Worm (Caenorhabditis elegans) whole organism, L3 larva: Measurements from ENCODE around the gene T04F3.3.

ENCODE experiments used
- R02D3.7 ChIP-seq: fragments of 150-350 bp; optimal IDR thresholded peaks from 2 replicates; lab custom pipeline; 2014; ENCODE audit warnings: missing biosample characterization, missing genetic modification characterization
- ZK546.5 ChIP-seq: sonication (generic microtip); optimal IDR thresholded peaks from 2 replicates; lab custom pipeline; 2017; ENCODE audit warnings: missing biosample characterization, missing genetic modification characterization
- ceh-16 ChIP-seq: sonication (generic microtip); optimal IDR thresholded peaks from 2 replicates; lab custom pipeline; 2017; ENCODE audit warnings: missing biosample characterization, missing genetic modification characterization
- ceh-28 ChIP-seq: fragments of 150-350 bp; optimal IDR thresholded peaks from 2 replicates; lab custom pipeline; 2014; ENCODE audit warnings: missing biosample characterization, missing genetic modification reagents, missing genetic modification characterization
- ceh-9 ChIP-seq: sonication (generic microtip); optimal IDR thresholded peaks from 2 replicates; lab custom pipeline; 2018; ENCODE audit warnings: missing biosample characterization, missing genetic modification characterization
- egl-27 ChIP-seq: sonication (generic microtip); optimal IDR thresholded peaks from 4 replicates; lab custom pipeline; 2017; ENCODE audit warnings: missing biosample characterization, missing genetic modification reagents, missing genetic modification characterization
- egl-5 ChIP-seq: fragments of 150-350 bp; optimal IDR thresholded peaks from 2 replicates; lab custom pipeline; 2017; ENCODE audit warnings: missing biosample characterization, missing genetic modification reagents, missing genetic modification characterization, inconsistent platforms
- elt-2 ChIP-seq: sonication (generic microtip); optimal IDR thresholded peaks from 2 replicates; lab custom pipeline; 2016; ENCODE audit warnings: missing genetic modification reagents, mild to moderate bottlenecking, missing genetic modification characterization, missing compliant biosample characterization
- elt-3 ChIP-seq, 3 experiments: fragments of 150-350 bp in 1 of 3; sonication (generic microtip) in 2 of 3; optimal IDR thresholded peaks; 2 replicates in 2 of 3; 4 replicates in 1 of 3; lab custom pipeline; 2014 to 2017; ENCODE audit warnings: missing biosample characterization in 3 of 3, missing genetic modification characterization in 3 of 3
- eor-1 ChIP-seq, 2 experiments: fragments of 150-350 bp; optimal IDR thresholded peaks; 2 replicates each; lab custom pipeline; 2014 to 2018; ENCODE audit warnings: missing biosample characterization in 2 of 2, missing genetic modification characterization in 2 of 2
- fkh-10 ChIP-seq: sonication (generic microtip); optimal IDR thresholded peaks from 2 replicates; lab custom pipeline; 2017; ENCODE audit warnings: missing biosample characterization, missing genetic modification reagents, missing genetic modification characterization
- fkh-2 ChIP-seq: fragments of 150-350 bp; optimal IDR thresholded peaks from 2 replicates; lab custom pipeline; 2014; ENCODE audit warnings: missing biosample characterization, missing genetic modification reagents, missing genetic modification characterization
- fos-1 ChIP-seq: fragments of 150-350 bp; optimal IDR thresholded peaks from 2 replicates; lab custom pipeline; 2014; ENCODE audit warnings: missing biosample characterization, missing genetic modification characterization
- hmg-11 ChIP-seq: sonication (generic microtip); optimal IDR thresholded peaks from 2 replicates; lab custom pipeline; 2016; ENCODE audit warnings: missing genetic modification characterization, missing compliant biosample characterization
- lin-15B ChIP-seq: fragments of 150-350 bp; optimal IDR thresholded peaks from 2 replicates; lab custom pipeline; 2014; ENCODE audit warnings: missing biosample characterization, missing genetic modification characterization
- lin-39 ChIP-seq: fragments of 150-350 bp; optimal IDR thresholded peaks from 2 replicates; lab custom pipeline; 2018; ENCODE audit warnings: missing biosample characterization, missing genetic modification reagents, missing genetic modification characterization
- mml-1 ChIP-seq: fragments of 150-350 bp; sonication (generic microtip); optimal IDR thresholded peaks from 3 replicates; lab custom pipeline; 2014; ENCODE audit warnings: missing biosample characterization, missing genetic modification characterization
- nhr-11 ChIP-seq: fragments of 150-350 bp; optimal IDR thresholded peaks from 2 replicates; lab custom pipeline; 2014; ENCODE audit warnings: missing biosample characterization, missing genetic modification characterization
- nhr-23 ChIP-seq: fragments of 150-350 bp; optimal IDR thresholded peaks from 2 replicates; lab custom pipeline; 2014; ENCODE audit warnings: missing biosample characterization, missing genetic modification reagents, missing genetic modification characterization
- nhr-237 ChIP-seq: fragments of 150-350 bp; optimal IDR thresholded peaks from 2 replicates; lab custom pipeline; 2014; ENCODE audit warnings: missing biosample characterization, missing genetic modification characterization
- nhr-25 ChIP-seq: sonication (generic microtip); optimal IDR thresholded peaks from 2 replicates; lab custom pipeline; 2017; ENCODE audit warnings: missing biosample characterization, missing genetic modification characterization
- nhr-28 ChIP-seq: fragments of 150-350 bp; optimal IDR thresholded peaks from 2 replicates; lab custom pipeline; 2014; ENCODE audit warnings: missing biosample characterization, missing genetic modification characterization
- nhr-43 ChIP-seq: sonication (generic microtip); optimal IDR thresholded peaks from 2 replicates; lab custom pipeline; 2016; ENCODE audit warnings: mild to moderate bottlenecking, missing genetic modification characterization, missing compliant biosample characterization; ENCODE audit not compliant: poor library complexity, severe bottlenecking
- nhr-77 ChIP-seq: fragments of 150-350 bp; optimal IDR thresholded peaks from 2 replicates; lab custom pipeline; 2014; ENCODE audit warnings: missing biosample characterization, missing genetic modification characterization
- pha-4 ChIP-seq: fragments of 150-350 bp; optimal IDR thresholded peaks from 2 replicates; lab custom pipeline; 2014; ENCODE audit warnings: missing biosample characterization, missing genetic modification reagents, missing genetic modification characterization
- sea-2 ChIP-seq: fragments of 150-350 bp; sonication (generic microtip); optimal IDR thresholded peaks from 4 replicates; lab custom pipeline; 2014; ENCODE audit warnings: missing biosample characterization, missing genetic modification reagents, missing genetic modification characterization
- skn-1 ChIP-seq: fragments of 150-350 bp; optimal IDR thresholded peaks from 2 replicates; lab custom pipeline; 2014; ENCODE audit warnings: missing biosample characterization, missing genetic modification characterization
- snpc-4 ChIP-seq: fragments of 150-350 bp; optimal IDR thresholded peaks from 2 replicates; lab custom pipeline; 2014; ENCODE audit warnings: missing biosample characterization, missing genetic modification characterization
- tbx-2 ChIP-seq: sonication (generic microtip); optimal IDR thresholded peaks from 2 replicates; lab custom pipeline; 2016; ENCODE audit warnings: mild to moderate bottlenecking, missing genetic modification characterization, missing compliant biosample characterization
- unc-39 ChIP-seq: sonication (generic microtip); optimal IDR thresholded peaks from 4 replicates; lab custom pipeline; 2017; ENCODE audit warnings: missing biosample characterization, missing genetic modification characterization
- ztf-11 ChIP-seq: fragments of 150-350 bp; optimal IDR thresholded peaks from 2 replicates; lab custom pipeline; 2014; ENCODE audit warnings: missing biosample characterization, missing genetic modification characterization
- ztf-4 ChIP-seq: fragments of 150-350 bp; optimal IDR thresholded peaks from 2 replicates; lab custom pipeline; 2014; ENCODE audit warnings: missing biosample characterization, missing genetic modification characterization

The T04F3.3 gene

ce11 chrV:11767028-11767427 is 8.3 kb downstream of the T04F3.3 start, which contains the start of gene sel-11:
sel-11 (plus strand) TSS chrV:11767328.
- TF ChIP-seq fkh-2 (no peak), nhr-28 (tag; lab: Kevin White, UChicago) (no peak), ceh-9 (tag; lab: Kevin White, UChicago) (no peak), nhr-77 (tag; lab: Kevin White, UChicago) (no peak), ztf-11 (no peak), skn-1 (no peak), elt-2 (tag; lab: Kevin White, UChicago) (no peak)
- TF ChIP-seq, all 47 proteins: peak for 0

ce11 chrV:11769646-11770045 is 10.9 kb downstream of the T04F3.3 start:
- TF ChIP-seq fos-1: no peak
- TF ChIP-seq nhr-237 (tag; lab: Kevin White, UChicago): no peak
- no peak for TF ChIP-seq eor-1 (tag; optimal IDR thresholded peaks at IDR 0.05; lab: Kevin White, UChicago)
- TF ChIP-seq ceh-28 (tag; lab: Kevin White, UChicago): no peak
- TF ChIP-seq nhr-43 (tag; lab: Kevin White, UChicago): no peak
- no peak for TF ChIP-seq lin-15B (tag; lab: Kevin White, UChicago)
- no peak for TF ChIP-seq nhr-25 (tag; lab: Kevin White, UChicago)
- no peak for TF ChIP-seq hmg-11

- TF ChIP-seq eor-1 (tag; optimal IDR thresholded peaks at IDR 0.05; lab: Kevin White, UChicago): no peak
- no peak for TF ChIP-seq elt-3 (tag; optimal IDR thresholded peaks at IDR 0.05; lab: Kevin White, UChicago)
- TF ChIP-seq lin-39 (tag; lab: Kevin White, UChicago): no peak
- no peak for TF ChIP-seq egl-5 (tag; lab: Kevin White, UChicago)
- TF ChIP-seq ceh-16: no peak
- no peak for TF ChIP-seq nhr-11
- TF ChIP-seq fkh-10 (GFP tag; lab: Kevin White, UChicago): no peak
- TF ChIP-seq nhr-25 (tag; lab: Kevin White, UChicago): no peak
- TF ChIP-seq, all 47 proteins: peak for 0
Observed at ce11 chrV:11770053-11770517, 11.3 kb downstream of the T04F3.3 start, which contains the start of gene F55A11.4. F55A11.4 (plus strand) TSS chrV:11770467.

- no peak for TF ChIP-seq skn-1
- TF ChIP-seq ZK546.5 (tag; lab: Kevin White, UChicago): no peak
- TF ChIP-seq nhr-23 (tag; lab: Kevin White, UChicago): peak; percentile 47
- TF ChIP-seq pha-4 (tag; lab: Kevin White, UChicago): no peak
Observed at ce11 chrV:11773420-11773819, 14.7 kb downstream of the T04F3.3 start, which contains the start of gene bus-18. bus-18 (plus strand) TSS chrV:11773720.

ce11 chrV:11773934-11774333 is 15.2 kb downstream of the T04F3.3 start:
- TF ChIP-seq nhr-11: no peak
- no peak for TF ChIP-seq snpc-4 (tag; lab: Kevin White, UChicago)
- peak; percentile 44 for TF ChIP-seq nhr-25 (tag; lab: Kevin White, UChicago)
- no peak for TF ChIP-seq egl-27 (tag; lab: Kevin White, UChicago)
- TF ChIP-seq elt-2 (tag; lab: Kevin White, UChicago): peak; percentile 8
- no peak for TF ChIP-seq fkh-2
- TF ChIP-seq nhr-28 (tag; lab: Kevin White, UChicago): no peak
- TF ChIP-seq nhr-23 (tag; lab: Kevin White, UChicago): peak; percentile 62
- TF ChIP-seq, all 47 proteins: peak for 3

- TF ChIP-seq nhr-43 (tag; lab: Kevin White, UChicago) (no peak), eor-1 (tag; optimal IDR thresholded peaks at IDR 0.05; lab: Kevin White, UChicago) (no peak), fos-1 (no peak), unc-39 (tag; lab: Kevin White, UChicago) (no peak), sea-2 (GFP tag; lab: Kevin White, UChicago) (no peak), R02D3.7 (tag; lab: Kevin White, UChicago) (no peak), mml-1 (tag; lab: Kevin White, UChicago) (no peak), lin-39 (tag; lab: Kevin White, UChicago) (no peak), pha-4 (tag; lab: Kevin White, UChicago) (no peak), ztf-4 (tag; lab: Kevin White, UChicago) (no peak), nhr-23 (tag; lab: Kevin White, UChicago) (no peak), tbx-2 (tag; lab: Kevin White, UChicago) (no peak), ceh-16 (no peak), nhr-25 (tag; lab: Kevin White, UChicago) (no peak), egl-27 (tag; lab: Kevin White, UChicago) (no peak)
- TF ChIP-seq, all 47 proteins: peak for 0
Observed at ce11 chrV:11776538-11776937, 17.8 kb downstream of the T04F3.3 start, which contains the start of gene F55A11.6. F55A11.6 (plus strand) TSS chrV:11776838.
